Fruit fly (Drosophila melanogaster) whole organism, wandering third instar larva: ENCODE data around the gene RpL18.
A peak's percentile ranks its signal among the peaks of the same experiment; 100 is the strongest.

Source experiments
- Abd-B ChIP-seq: fragments of >200 bp; optimal IDR thresholded peaks from 2 replicates; lab custom pipeline; 2017; ENCODE audit warnings: missing biosample characterization, missing genetic modification characterization
- CG32264 ChIP-seq: fragments of 200-800 bp; sonication (Bioruptor generic); optimal IDR thresholded peaks from 2 replicates; lab custom pipeline; 2016; ENCODE audit warnings: missing biosample characterization, missing genetic modification characterization
- CG9705 ChIP-seq: fragments of 200-800 bp; sonication (Bioruptor generic); optimal IDR thresholded peaks from 2 replicates; lab custom pipeline; 2018; ENCODE audit warnings: missing biosample characterization, mild to moderate bottlenecking, missing genetic modification characterization
- CrebA ChIP-seq: fragments of 200-800 bp; sonication (Bioruptor generic); optimal IDR thresholded peaks from 2 replicates; lab custom pipeline; 2016; ENCODE audit warnings: missing biosample characterization, mild to moderate bottlenecking, missing genetic modification characterization, borderline replicate concordance
- Dfd ChIP-seq: fragments of >200 bp; optimal IDR thresholded peaks from 2 replicates; lab custom pipeline; 2017; ENCODE audit warnings: missing biosample characterization, missing genetic modification characterization
- Dif ChIP-seq: fragments of 200-275, 200-300 bp; sonication (Bioruptor generic); optimal IDR thresholded peaks from 2 replicates; lab custom pipeline; 2018; ENCODE audit warnings: missing biosample characterization, missing genetic modification characterization; ENCODE audit not compliant: partially characterized antibody
- GATAd ChIP-seq: sonication (Bioruptor generic); optimal IDR thresholded peaks from 2 replicates; lab custom pipeline; 2016; ENCODE audit warnings: missing biosample characterization, missing genetic modification characterization
- HLH106 ChIP-seq: fragments of 200-800 bp; optimal IDR thresholded peaks from 3 replicates; lab custom pipeline; 2019; ENCODE audit warnings: missing biosample characterization, mild to moderate bottlenecking, missing genetic modification characterization, moderate library complexity
- Hr83 ChIP-seq: fragments of 200-300 bp; sonication (Bioruptor generic); optimal IDR thresholded peaks from 2 replicates; lab custom pipeline; 2016; ENCODE audit warnings: missing biosample characterization, mild to moderate bottlenecking, missing genetic modification characterization, moderate library complexity; ENCODE audit not compliant: poor library complexity, severe bottlenecking
- Mio ChIP-seq: sonication (Bioruptor generic); optimal IDR thresholded peaks from 2 replicates; lab custom pipeline; 2016; ENCODE audit warnings: missing biosample characterization, missing genetic modification characterization
- Myc ChIP-seq: fragments of >200 bp; optimal IDR thresholded peaks from 2 replicates; lab custom pipeline; 2017
- Rel ChIP-seq, 2 experiments: fragments of 200-800 bp; sonication (Bioruptor generic) in 1 of 2; optimal IDR thresholded peaks; 2 replicates in 1 of 2; 3 replicates in 1 of 2; lab custom pipeline; 2016 to 2019; ENCODE audit warnings: mild to moderate bottlenecking in 2 of 2, missing biosample characterization in 2 of 2, missing genetic modification characterization in 2 of 2, moderate library complexity in 1 of 2
- Vsx2 ChIP-seq: fragments of 200-300, 225-300 bp; sonication (Bioruptor generic); optimal IDR thresholded peaks from 2 replicates; lab custom pipeline; 2018; ENCODE audit warnings: missing biosample characterization, missing genetic modification characterization; ENCODE audit not compliant: partially characterized antibody
- br ChIP-seq: fragments of 200-800 bp; sonication (Bioruptor generic); optimal IDR thresholded peaks from 2 replicates; lab custom pipeline; 2016; ENCODE audit warnings: missing biosample characterization, missing genetic modification characterization
- brk ChIP-seq: fragments of 200-800 bp; sonication (Bioruptor generic); optimal IDR thresholded peaks from 2 replicates; lab custom pipeline; 2016; ENCODE audit warnings: missing biosample characterization, mild to moderate bottlenecking, missing genetic modification characterization
- dl ChIP-seq, 2 experiments: fragments of 175-275, 200-275 bp in 1 of 2; fragments of 200-275 bp in 1 of 2; sonication (Bioruptor generic); optimal IDR thresholded peaks; lab custom pipeline; 2018; ENCODE audit warnings: mild to moderate bottlenecking in 2 of 2, missing biosample characterization in 2 of 2, missing genetic modification characterization in 2 of 2, moderate library complexity in 2 of 2; ENCODE audit not compliant: partially characterized antibody in 2 of 2, insufficient read depth in 1 of 2
- ey ChIP-seq: fragments of 200-800 bp; sonication (Bioruptor generic); optimal IDR thresholded peaks from 2 replicates; lab custom pipeline; 2016; ENCODE audit warnings: missing biosample characterization, missing genetic modification characterization
- psq ChIP-seq: fragments of 200-800 bp; sonication (Bioruptor generic); optimal IDR thresholded peaks from 3 replicates; lab custom pipeline; 2017; ENCODE audit warnings: missing biosample characterization, mild to moderate bottlenecking, missing genetic modification characterization, moderate library complexity
- sv ChIP-seq: fragments of 200-800 bp; sonication (Bioruptor generic); optimal IDR thresholded peaks from 3 replicates; lab custom pipeline; 2016; ENCODE audit warnings: missing biosample characterization, missing genetic modification characterization
- tai ChIP-seq: sonication (Bioruptor generic); optimal IDR thresholded peaks from 2 replicates; lab custom pipeline; 2016; ENCODE audit warnings: missing biosample characterization, missing genetic modification characterization
- woc ChIP-seq: sonication (Bioruptor generic); optimal IDR thresholded peaks from 2 replicates; lab custom pipeline; 2016; ENCODE audit warnings: missing biosample characterization, mild to moderate bottlenecking, missing genetic modification characterization

The RpL18 gene

dm6 chr3L:7238072-7238759 is 2.9 kb downstream of the RpL18 start, which contains the start of the genes CG14829 and BHD:
Gene CG14829 (minus strand): TSS chr3L:7238122.
Gene BHD (plus strand): TSS chr3L:7238542.
- TF ChIP-seq Rel (GFP tag; optimal IDR thresholded peaks at IDR 0.05; lab: Kevin White, UChicago) (no peak), Rel (tag; optimal IDR thresholded peaks at IDR 0.05; lab: Kevin White, UChicago) (peak; percentile 95), GATAd (no peak), Myc (lab: Kevin White, UChicago) (peak; percentile 57)

dm6 chr3L:7234212-7234611 is 6.9 kb downstream of the RpL18 start, which contains the start of gene CG14826:
Gene CG14826 (plus strand): TSS chr3L:7234512.
- TF ChIP-seq Dif (GFP tag; lab: Kevin White, UChicago), result no peak
- TF ChIP-seq Dfd, result no peak
- no peak for TF ChIP-seq CrebA
- no peak for TF ChIP-seq sv (GFP tag; lab: Kevin White, UChicago)
- TF ChIP-seq HLH106, result no peak

- TF ChIP-seq Dfd, result no peak
- TF ChIP-seq HLH106, result peak; percentile 23
- TF ChIP-seq, all 38 proteins: peak for 1
Observed at dm6 chr3L:7191218-7191617, 49.9 kb downstream of the RpL18 start.

DNA sequence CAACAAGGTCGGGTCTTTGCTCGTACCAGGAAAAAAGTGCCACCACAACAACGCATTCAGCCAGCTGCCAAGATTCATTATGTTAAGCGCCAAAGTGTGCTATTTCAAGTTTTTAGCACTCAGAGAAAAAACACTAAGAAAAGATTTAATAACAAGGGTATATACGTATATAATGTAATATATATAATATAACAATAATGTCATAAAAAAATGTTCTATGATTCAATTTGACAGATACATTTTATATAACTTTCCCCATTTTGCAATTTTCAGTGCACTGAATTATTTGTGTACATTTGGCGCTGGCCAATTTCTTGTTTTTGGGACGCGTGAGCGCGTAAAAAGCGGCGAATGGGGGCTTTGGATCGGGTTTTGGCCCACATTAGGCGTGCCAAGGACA is 50.7 kb downstream of the RpL18 start:
- TF ChIP-seq woc (no peak), br (GFP tag; lab: Kevin White, UChicago) (no peak), HLH106 (no peak), dl (GFP tag; optimal IDR thresholded peaks at IDR 0.05; lab: Kevin White, UChicago; ENCODE audit: insufficient read depth in 1 of 2, partially characterized antibody in 2 of 2) (no peak), Hr83 (no peak), CG9705 (GFP tag; lab: Kevin White, UChicago) (no peak), Abd-B (no peak), psq (GFP tag; lab: Kevin White, UChicago) (no peak), CG32264 (GFP tag; lab: Kevin White, UChicago) (no peak), brk (GFP tag; lab: Kevin White, UChicago) (no peak), tai (GFP tag; lab: Kevin White, UChicago) (no peak), sv (GFP tag; lab: Kevin White, UChicago) (no peak), Vsx2 (GFP tag; lab: Kevin White, UChicago) (no peak), Mio (no peak), ey (GFP tag; lab: Kevin White, UChicago) (no peak)
